Fruit fly (Drosophila melanogaster) whole organism, embryonic: ENCODE results near the gene Alh.

Experiments
- Abd-B ChIP-seq: fragments of 200-800 bp; sonication (Bioruptor generic); optimal IDR thresholded peaks from 2 replicates; lab custom pipeline; 2018; ENCODE audit warnings: missing biosample characterization, mild to moderate bottlenecking, missing genetic modification characterization, moderate library complexity
- Awh ChIP-seq: fragments of 200-800 bp; sonication (Bioruptor generic); IDR thresholded peaks from 2 replicates; pipeline ENCODE4, ENCODE4 v1.3.6; 2022; ENCODE audit warnings: missing biosample characterization, missing genetic modification characterization
- B-H1 ChIP-seq: fragments of 200-800 bp; sonication (Bioruptor generic); IDR thresholded peaks from 3 replicates; pipeline ENCODE4 v1.3.6; 2022; ENCODE audit warnings: missing biosample characterization, missing genetic modification characterization
- CG1024 ChIP-seq: fragments of 200-800 bp; sonication (Bioruptor generic); IDR thresholded peaks from 2 replicates; pipeline ENCODE4 v1.3.6; 2022; ENCODE audit warnings: missing biosample characterization, missing genetic modification characterization
- CG11398 ChIP-seq: fragments of 200-800 bp; sonication (Bioruptor generic); optimal IDR thresholded peaks from 2 replicates; lab custom pipeline; 2016; ENCODE audit warnings: missing biosample characterization, missing genetic modification characterization
- CG11723 ChIP-seq: fragments of 200-800 bp; sonication (Bioruptor generic); optimal IDR thresholded peaks from 2 replicates; lab custom pipeline; 2017; ENCODE audit warnings: missing biosample characterization, mild to moderate bottlenecking, missing genetic modification characterization
- CG14710 ChIP-seq: fragments of 200-800 bp; sonication (Bioruptor generic); optimal IDR thresholded peaks from 3 replicates; lab custom pipeline; 2019; ENCODE audit warnings: missing biosample characterization, mild to moderate bottlenecking, missing genetic modification characterization, moderate library complexity
- CG17568 ChIP-seq: fragments of 200-800 bp; sonication (Bioruptor generic); optimal IDR thresholded peaks from 2 replicates; lab custom pipeline; 2018; ENCODE audit warnings: missing biosample characterization, mild to moderate bottlenecking, missing genetic modification characterization, moderate library complexity
- CG2120 ChIP-seq: fragments of 200-800 bp; sonication (Bioruptor generic); optimal IDR thresholded peaks from 3 replicates; lab custom pipeline; 2016; ENCODE audit warnings: missing biosample characterization, missing genetic modification characterization
- CG2889 ChIP-seq: fragments of 200-800 bp; sonication (Bioruptor generic); IDR thresholded peaks from 3 replicates; pipeline ENCODE4 v1.3.6; 2022; ENCODE audit warnings: missing biosample characterization, missing genetic modification characterization
- CG30403 ChIP-seq: fragments of 200-800 bp; sonication (Bioruptor generic); optimal IDR thresholded peaks from 3 replicates; lab custom pipeline; 2016; ENCODE audit warnings: missing biosample characterization, missing genetic modification characterization
- CG30431 ChIP-seq: fragments of 200-800 bp; sonication (Bioruptor generic); optimal IDR thresholded peaks from 2 replicates; lab custom pipeline; 2017; ENCODE audit warnings: missing biosample characterization, missing genetic modification characterization
- CG34224 ChIP-seq: fragments of 200-800 bp; sonication (Bioruptor generic); IDR thresholded peaks from 3 replicates; pipeline ENCODE4 v1.3.6; 2022; ENCODE audit warnings: missing biosample characterization, missing genetic modification characterization; ENCODE audit not compliant: partially characterized antibody
- CG4360 ChIP-seq: fragments of 200-800 bp; sonication (Bioruptor generic); IDR thresholded peaks from 2 replicates; pipeline ENCODE4 v1.3.6; 2022; ENCODE audit warnings: missing biosample characterization, missing genetic modification characterization
- CG4854 ChIP-seq: fragments of 200-800 bp; sonication (Bioruptor generic); optimal IDR thresholded peaks from 2 replicates; lab custom pipeline; 2016; ENCODE audit warnings: missing biosample characterization, missing genetic modification characterization, inconsistent platforms
- CG5953 ChIP-seq: fragments of 200-800 bp; sonication (Bioruptor generic); IDR thresholded peaks from 2 replicates; pipeline ENCODE4 v1.3.6; 2022; ENCODE audit warnings: missing biosample characterization, missing genetic modification characterization
- CG6254 ChIP-seq: fragments of 200-800 bp; sonication (Bioruptor generic); optimal IDR thresholded peaks from 3 replicates; lab custom pipeline; 2017; ENCODE audit warnings: mild to moderate bottlenecking, missing biosample characterization, missing genetic modification reagents, missing genetic modification characterization
- CG8281 ChIP-seq: fragments of 200-800 bp; sonication (Bioruptor generic); optimal IDR thresholded peaks from 2 replicates; lab custom pipeline; 2018; ENCODE audit warnings: missing biosample characterization, mild to moderate bottlenecking, missing genetic modification characterization, moderate library complexity
- CG8388 ChIP-seq: fragments of 200-800 bp; sonication (Bioruptor generic); optimal IDR thresholded peaks from 2 replicates; lab custom pipeline; 2019; ENCODE audit warnings: missing biosample characterization, mild to moderate bottlenecking, missing genetic modification characterization, moderate library complexity
- CG8924 ChIP-seq: fragments of 200-800 bp; optimal IDR thresholded peaks from 3 replicates; lab custom pipeline; 2019; ENCODE audit warnings: missing biosample characterization, mild to moderate bottlenecking, missing genetic modification characterization, moderate library complexity
- D ChIP-seq, 2 experiments: fragments of 200-800 bp in 1 of 2; fragments of >200 bp in 1 of 2; sonication (Bioruptor generic) in 1 of 2; optimal IDR thresholded peaks; 2 replicates in 1 of 2; 3 replicates in 1 of 2; lab custom pipeline; 2017; ENCODE audit warnings: mild to moderate bottlenecking in 1 of 2, missing biosample characterization in 1 of 2, missing genetic modification characterization in 1 of 2, missing genetic modification reagents in 1 of 2
- D19A ChIP-seq: fragments of 200-800 bp; optimal IDR thresholded peaks from 3 replicates; lab custom pipeline; 2019; ENCODE audit warnings: missing biosample characterization, mild to moderate bottlenecking, missing genetic modification characterization, moderate library complexity
- Deaf1 ChIP-seq: fragments of 200-800 bp; optimal IDR thresholded peaks from 3 replicates; lab custom pipeline; 2019; ENCODE audit warnings: missing biosample characterization, mild to moderate bottlenecking, missing genetic modification characterization, moderate library complexity
- Dref ChIP-seq: fragments of 200-800 bp; sonication (Bioruptor generic); IDR thresholded peaks from 2 replicates; pipeline ENCODE4 v1.3.6; 2022; ENCODE audit warnings: missing biosample characterization, missing genetic modification characterization
- Hmr ChIP-seq: fragments of 200-800 bp; sonication (Bioruptor generic); optimal IDR thresholded peaks from 3 replicates; lab custom pipeline; 2017; ENCODE audit warnings: mild to moderate bottlenecking, missing biosample characterization, missing genetic modification reagents, missing genetic modification characterization
- Jarid2 ChIP-seq: fragments of 200-800 bp; sonication (Bioruptor generic); optimal IDR thresholded peaks from 3 replicates; lab custom pipeline; 2017; ENCODE audit warnings: mild to moderate bottlenecking, missing biosample characterization, missing genetic modification reagents, missing genetic modification characterization
- MBD-R2 ChIP-seq: fragments of 200-800 bp; sonication (Bioruptor generic); IDR thresholded peaks from 2 replicates; pipeline ENCODE4 v1.3.6; 2022; ENCODE audit warnings: missing biosample characterization, missing genetic modification characterization
- Nf-YA ChIP-seq: fragments of 200-800 bp; sonication (Bioruptor generic); IDR thresholded peaks from 2 replicates; pipeline ENCODE4 v1.3.6; 2022; ENCODE audit warnings: missing biosample characterization, missing genetic modification characterization
- Rfx ChIP-seq: fragments of 200-800 bp; sonication (Bioruptor generic); IDR thresholded peaks from 2 replicates; pipeline ENCODE4 v1.3.6; 2022; ENCODE audit warnings: missing biosample characterization, missing genetic modification characterization
- Stat92E ChIP-seq, 3 experiments: fragments of >200 bp in 2 of 3; fragments of 200-800 bp in 1 of 3; sonication (Bioruptor generic) in 1 of 3; optimal IDR thresholded peaks; 2 replicates each; lab custom pipeline; 2017 to 2019; ENCODE audit warnings: missing biosample characterization in 3 of 3, missing genetic modification characterization in 3 of 3, mild to moderate bottlenecking in 1 of 3, moderate library complexity in 1 of 3
- br ChIP-seq: fragments of >200 bp; optimal IDR thresholded peaks from 2 replicates; lab custom pipeline; 2017
- cato ChIP-seq: fragments of 200-800 bp; sonication (Bioruptor generic); optimal IDR thresholded peaks from 2 replicates; lab custom pipeline; 2016; ENCODE audit warnings: missing biosample characterization, missing genetic modification characterization, borderline replicate concordance
- crp ChIP-seq, 2 experiments: fragments of 200-800 bp; sonication (Bioruptor generic); optimal IDR thresholded peaks; 2 replicates in 1 of 2; 3 replicates in 1 of 2; lab custom pipeline; 2017; ENCODE audit warnings: missing biosample characterization in 2 of 2, missing genetic modification characterization in 2 of 2, mild to moderate bottlenecking in 1 of 2, moderate library complexity in 1 of 2
- dati ChIP-seq: fragments of 200-800 bp; sonication (Bioruptor generic); IDR thresholded peaks from 2 replicates; pipeline ENCODE4 v1.3.6; 2022; ENCODE audit warnings: missing biosample characterization, missing genetic modification characterization
- dysf ChIP-seq: fragments of 200-800 bp; sonication (Bioruptor generic); IDR thresholded peaks from 3 replicates; pipeline ENCODE4 v1.3.6; 2022; ENCODE audit warnings: missing biosample characterization, missing genetic modification characterization
- ftz-f1 ChIP-seq: fragments of 200-800 bp; sonication (Bioruptor generic); optimal IDR thresholded peaks from 2 replicates; lab custom pipeline; 2016; ENCODE audit warnings: missing biosample characterization, missing genetic modification characterization
- gcm ChIP-seq: fragments of 200-800 bp; sonication (Bioruptor generic); optimal IDR thresholded peaks from 2 replicates; lab custom pipeline; 2019; ENCODE audit warnings: missing biosample characterization, mild to moderate bottlenecking, missing genetic modification characterization, moderate library complexity
- gro ChIP-seq: fragments of 200-800 bp; sonication (Bioruptor generic); optimal IDR thresholded peaks from 2 replicates; lab custom pipeline; 2016; ENCODE audit warnings: missing biosample characterization, missing genetic modification characterization
- ind ChIP-seq: fragments of 200-800 bp; sonication (Bioruptor generic); optimal IDR thresholded peaks from 3 replicates; lab custom pipeline; 2016; ENCODE audit warnings: missing biosample characterization, missing genetic modification characterization
- jing ChIP-seq: fragments of 200-800 bp; sonication (Bioruptor generic); optimal IDR thresholded peaks from 2 replicates; lab custom pipeline; 2018; ENCODE audit warnings: missing biosample characterization, mild to moderate bottlenecking, missing genetic modification characterization
- mam ChIP-seq: fragments of 200-800 bp; sonication (Bioruptor generic); optimal IDR thresholded peaks from 3 replicates; lab custom pipeline; 2016; ENCODE audit warnings: missing biosample characterization, missing genetic modification characterization
- pho ChIP-seq: fragments of 200-800 bp; sonication (Bioruptor generic); optimal IDR thresholded peaks from 2 replicates; lab custom pipeline; 2016; ENCODE audit warnings: missing biosample characterization, missing genetic modification characterization
- pros ChIP-seq: fragments of 200-800 bp; sonication (Bioruptor generic); optimal IDR thresholded peaks from 3 replicates; lab custom pipeline; 2019; ENCODE audit warnings: missing biosample characterization, mild to moderate bottlenecking, missing genetic modification characterization, moderate library complexity
- ro ChIP-seq: fragments of 200-800 bp; sonication (Bioruptor generic); IDR thresholded peaks from 2 replicates; pipeline ENCODE4 v1.3.6; 2022; ENCODE audit warnings: missing biosample characterization, missing genetic modification characterization
- scrt ChIP-seq: fragments of 200-800 bp; sonication (Bioruptor generic); optimal IDR thresholded peaks from 2 replicates; lab custom pipeline; 2018; ENCODE audit warnings: missing biosample characterization, mild to moderate bottlenecking, missing genetic modification characterization, moderate library complexity
- stwl ChIP-seq: fragments of 200-800 bp; sonication (Bioruptor generic); optimal IDR thresholded peaks from 3 replicates; lab custom pipeline; 2018; ENCODE audit warnings: missing biosample characterization, mild to moderate bottlenecking, missing genetic modification characterization, moderate library complexity
- tio ChIP-seq: fragments of 200-800 bp; sonication (Bioruptor generic); optimal IDR thresholded peaks from 2 replicates; lab custom pipeline; 2017; ENCODE audit warnings: missing biosample characterization, missing genetic modification characterization, inconsistent platforms

Alh gene

DNA sequence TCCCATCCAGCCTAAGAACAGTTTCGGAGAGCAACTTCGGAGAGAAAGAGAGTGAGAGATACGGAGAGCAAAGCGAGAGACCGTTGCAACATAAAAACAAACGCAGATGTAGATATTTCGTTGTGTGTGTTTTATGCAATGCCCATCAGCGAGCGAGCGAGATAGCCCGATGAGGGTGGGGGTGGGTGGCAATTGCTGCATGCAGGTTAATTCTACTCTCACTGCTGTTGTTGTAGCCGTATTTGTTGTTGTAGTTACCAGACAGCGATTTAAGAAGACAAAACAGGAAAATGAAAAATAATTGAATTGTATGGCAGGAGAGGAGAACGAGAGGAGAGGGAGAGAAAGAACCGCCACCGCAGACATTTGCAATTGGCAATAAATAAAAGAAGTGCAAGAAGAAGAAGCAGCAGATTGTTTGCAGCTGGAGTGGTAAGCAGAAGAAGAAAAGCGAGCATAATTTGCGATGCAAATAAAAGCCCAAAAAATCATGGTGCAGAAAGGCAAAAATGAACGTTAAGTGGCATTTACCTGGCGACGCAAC lies 14.2 kb downstream of the Alh start (continued):
- no peak for TF ChIP-seq dysf (GFP tag; lab: Robert Waterston, UW)

- TF ChIP-seq ftz-f1 (GFP tag; lab: Kevin White, UChicago) (no peak), Rfx (GFP tag; lab: Robert Waterston, UW) (no peak), mam (GFP tag; lab: Kevin White, UChicago) (peak; percentile 63), ind (GFP tag; lab: Kevin White, UChicago) (peak; percentile 87), Awh (GFP tag; lab: Robert Waterston, UW) (no peak), gcm (GFP tag; lab: Kevin White, UChicago) (peak; percentile 97), CG5953 (GFP tag; lab: Robert Waterston, UW) (no peak), CG14710 (peak; percentile 98), CG2120 (peak; percentile 48), MBD-R2 (GFP tag; lab: Robert Waterston, UW) (no peak), D (optimal IDR thresholded peaks at IDR 0.05; lab: Kevin White, UChicago) (no peak), D (GFP tag; optimal IDR thresholded peaks at IDR 0.05; lab: Kevin White, UChicago) (peak; percentile 98), CG8281 (peak; percentile 84), D19A (tag; lab: Kevin White, UChicago) (peak; percentile 96), CG30403 (peak; percentile 95), CG11398 (GFP tag; lab: Kevin White, UChicago) (peak; percentile 91), Nf-YA (GFP tag; lab: Robert Waterston, UW) (no peak), jing (GFP tag; lab: Kevin White, UChicago) (no peak), Stat92E (GFP tag; optimal IDR thresholded peaks at IDR 0.05; lab: Kevin White, UChicago) (peak in 1 of 3 experiments; percentile 96), CG2889 (GFP tag; lab: Robert Waterston, UW) (no peak), cato (peak; percentile 95), crp (GFP tag; optimal IDR thresholded peaks at IDR 0.05; lab: Kevin White, UChicago) (peak; percentile 41 to 60), CG30431 (GFP tag; lab: Kevin White, UChicago) (no peak), B-H1 (no peak), Jarid2 (GFP tag; lab: Kevin White, UChicago) (peak; percentile 70), gro (GFP tag; lab: Kevin White, UChicago) (no peak), dati (GFP tag; lab: Robert Waterston, UW) (no peak), Dref (GFP tag; lab: Robert Waterston, UW) (no peak), br (lab: Kevin White, UChicago) (no peak), stwl (tag; lab: Kevin White, UChicago) (peak; percentile 76), ro (GFP tag; lab: Robert Waterston, UW) (no peak), CG17568 (GFP tag; lab: Kevin White, UChicago) (peak; percentile 87), CG11723 (GFP tag; lab: Kevin White, UChicago) (peak; percentile 87), CG8388 (peak; percentile 97), Abd-B (GFP tag; lab: Kevin White, UChicago) (peak; percentile 92), Deaf1 (peak; percentile 72), tio (GFP tag; lab: Kevin White, UChicago) (peak; percentile 92), pho (GFP tag; lab: Kevin White, UChicago) (peak; percentile 68), CG4360 (GFP tag; lab: Robert Waterston, UW) (no peak), CG6254 (peak; percentile 93), CG8924 (peak; percentile 98), CG4854 (GFP tag; lab: Kevin White, UChicago) (peak; percentile 81), CG1024 (GFP tag; lab: Robert Waterston, UW) (no peak), CG34224 (GFP tag; lab: Robert Waterston, UW) (no peak), Hmr (GFP tag; lab: Kevin White, UChicago) (peak; percentile 40), scrt (GFP tag; lab: Kevin White, UChicago) (peak; percentile 78), pros (GFP tag; lab: Kevin White, UChicago) (peak; percentile 74)
Observed at dm6 chr3R:7108589-7109312, 15.2 kb downstream of the Alh start.
